Fruit fly (Drosophila melanogaster) whole organism, embryonic: Measurements from ENCODE around the gene rho-5.

Source experiments
- Adf1 ChIP-seq: fragments of 200-800 bp; sonication (Bioruptor generic); IDR thresholded peaks from 2 replicates; pipeline ENCODE4 v1.3.6; 2022; ENCODE audit warnings: missing biosample characterization, missing genetic modification characterization
- CG10274 ChIP-seq: fragments of 200-800 bp; sonication (Bioruptor generic); optimal IDR thresholded peaks from 3 replicates; lab custom pipeline; 2017; ENCODE audit warnings: missing biosample characterization, mild to moderate bottlenecking, missing genetic modification characterization
- CG11398 ChIP-seq: fragments of 200-800 bp; sonication (Bioruptor generic); optimal IDR thresholded peaks from 2 replicates; lab custom pipeline; 2016; ENCODE audit warnings: missing biosample characterization, missing genetic modification characterization
- CG13123 ChIP-seq: fragments of 200-800 bp; sonication (Bioruptor generic); optimal IDR thresholded peaks from 2 replicates; lab custom pipeline; 2016; ENCODE audit warnings: missing biosample characterization, missing genetic modification characterization
- CG13775 ChIP-seq: fragments of 200-800 bp; sonication (Bioruptor generic); optimal IDR thresholded peaks from 3 replicates; lab custom pipeline; 2017; ENCODE audit warnings: missing biosample characterization, mild to moderate bottlenecking, missing genetic modification characterization
- CG14014 ChIP-seq: fragments of 200-800 bp; sonication (Bioruptor generic); IDR thresholded peaks from 2 replicates; pipeline ENCODE4 v1.3.6; 2022; ENCODE audit warnings: missing biosample characterization, missing genetic modification characterization
- CG15514 ChIP-seq: fragments of 200-800 bp; sonication (Bioruptor generic); optimal IDR thresholded peaks from 3 replicates; lab custom pipeline; 2017; ENCODE audit warnings: missing biosample characterization, missing genetic modification characterization, mild to moderate bottlenecking, moderate library complexity, missing genetic modification reagents
- CG16863 ChIP-seq: fragments of 200-800 bp; sonication (Bioruptor generic); optimal IDR thresholded peaks from 3 replicates; lab custom pipeline; 2016; ENCODE audit warnings: missing biosample characterization, missing genetic modification characterization
- CG18011 ChIP-seq: fragments of 200-800 bp; sonication (Bioruptor generic); optimal IDR thresholded peaks from 2 replicates; lab custom pipeline; 2017; ENCODE audit warnings: missing biosample characterization, missing genetic modification characterization, mild to moderate bottlenecking, moderate library complexity, missing genotype
- CG30403 ChIP-seq: fragments of 200-800 bp; sonication (Bioruptor generic); optimal IDR thresholded peaks from 3 replicates; lab custom pipeline; 2016; ENCODE audit warnings: missing biosample characterization, missing genetic modification characterization
- CG32767 ChIP-seq: fragments of 200-800 bp; sonication (Bioruptor generic); IDR thresholded peaks from 2 replicates; pipeline ENCODE4 v1.3.6; 2022; ENCODE audit warnings: missing biosample characterization, missing genetic modification characterization
- CG33213 ChIP-seq: fragments of 200-800 bp; sonication (Bioruptor generic); optimal IDR thresholded peaks from 3 replicates; lab custom pipeline; 2016; ENCODE audit warnings: missing biosample characterization, missing genetic modification characterization
- CG4328 ChIP-seq: fragments of 200-800 bp; sonication (Bioruptor generic); optimal IDR thresholded peaks from 3 replicates; lab custom pipeline; 2017; ENCODE audit warnings: missing biosample characterization, missing genetic modification reagents, missing genetic modification characterization
- CG4707 ChIP-seq: fragments of 200-800 bp; sonication (Bioruptor generic); optimal IDR thresholded peaks from 2 replicates; lab custom pipeline; 2018; ENCODE audit warnings: missing biosample characterization, mild to moderate bottlenecking, missing genetic modification characterization, moderate library complexity
- CG6813 ChIP-seq: fragments of 200-800 bp; sonication (Bioruptor generic); optimal IDR thresholded peaks from 2 replicates; lab custom pipeline; 2017; ENCODE audit warnings: missing biosample characterization, missing genetic modification characterization, mild to moderate bottlenecking, moderate library complexity, missing genetic modification reagents
- CG7357 ChIP-seq: fragments of 200-800 bp; sonication (Bioruptor generic); IDR thresholded peaks from 3 replicates; pipeline ENCODE4 v1.3.6; 2022; ENCODE audit warnings: missing biosample characterization, missing genetic modification characterization
- CG7839 ChIP-seq: fragments of 200-800 bp; sonication (Bioruptor generic); optimal IDR thresholded peaks from 3 replicates; lab custom pipeline; 2018; ENCODE audit warnings: missing biosample characterization, mild to moderate bottlenecking, missing genetic modification characterization, moderate library complexity
- CG7987 ChIP-seq: fragments of 200-800 bp; sonication (Bioruptor generic); optimal IDR thresholded peaks from 2 replicates; lab custom pipeline; 2018; ENCODE audit warnings: missing biosample characterization, mild to moderate bottlenecking, missing genetic modification characterization, moderate library complexity
- CG8089 ChIP-seq: fragments of 200-800 bp; sonication (Bioruptor generic); optimal IDR thresholded peaks from 3 replicates; lab custom pipeline; 2016; ENCODE audit warnings: missing biosample characterization, missing genetic modification characterization
- CG8478 ChIP-seq: fragments of >200 bp; optimal IDR thresholded peaks from 2 replicates; lab custom pipeline; 2018
- CG8944 ChIP-seq: fragments of 200-800 bp; sonication (Bioruptor generic); optimal IDR thresholded peaks from 3 replicates; lab custom pipeline; 2016; ENCODE audit warnings: missing biosample characterization, missing genetic modification characterization
- CG9215 ChIP-seq: fragments of 200-800 bp; sonication (Bioruptor generic); IDR thresholded peaks from 2 replicates; pipeline ENCODE4 v1.3.6; 2022; ENCODE audit warnings: missing biosample characterization, missing genetic modification characterization
- CkIIα-i1 ChIP-seq: fragments of 200-800 bp; sonication (Bioruptor generic); IDR thresholded peaks from 2 replicates; pipeline ENCODE4 v1.3.6; 2022; ENCODE audit warnings: missing biosample characterization, missing genetic modification characterization
- Dref ChIP-seq: fragments of 200-800 bp; sonication (Bioruptor generic); IDR thresholded peaks from 2 replicates; pipeline ENCODE4 v1.3.6; 2022; ENCODE audit warnings: missing biosample characterization, missing genetic modification characterization
- Fer2 ChIP-seq: fragments of 200-800 bp; sonication (Bioruptor generic); optimal IDR thresholded peaks from 2 replicates; lab custom pipeline; 2018; ENCODE audit warnings: missing biosample characterization, mild to moderate bottlenecking, missing genetic modification characterization, moderate library complexity
- H15 ChIP-seq: fragments of 200-800 bp; sonication (Bioruptor generic); IDR thresholded peaks from 3 replicates; pipeline ENCODE4 v1.3.6; 2022; ENCODE audit warnings: missing biosample characterization, missing genetic modification characterization
- HmgD ChIP-seq: fragments of 200-800 bp; sonication (Bioruptor generic); optimal IDR thresholded peaks from 3 replicates; lab custom pipeline; 2016; ENCODE audit warnings: missing biosample characterization, missing genetic modification characterization
- HmgZ ChIP-seq: fragments of 200-800 bp; sonication (Bioruptor generic); optimal IDR thresholded peaks from 2 replicates; lab custom pipeline; 2018; ENCODE audit warnings: missing biosample characterization, mild to moderate bottlenecking, missing genetic modification characterization
- Hsf ChIP-seq: fragments of 200-800 bp; sonication (Bioruptor generic); optimal IDR thresholded peaks from 3 replicates; lab custom pipeline; 2016; ENCODE audit warnings: missing biosample characterization, missing genetic modification characterization
- Lhr ChIP-seq: fragments of 200-800 bp; sonication (Bioruptor generic); optimal IDR thresholded peaks from 3 replicates; lab custom pipeline; 2017; ENCODE audit warnings: mild to moderate bottlenecking, missing biosample characterization, missing genetic modification reagents, missing genetic modification characterization
- Max ChIP-seq: fragments of 200-800 bp; sonication (Bioruptor generic); optimal IDR thresholded peaks from 2 replicates; lab custom pipeline; 2016; ENCODE audit warnings: missing biosample characterization, mild to moderate bottlenecking, missing genetic modification characterization
- NFAT ChIP-seq: fragments of 200-800 bp; sonication (Bioruptor generic); IDR thresholded peaks from 2 replicates; pipeline ENCODE4 v1.3.6; 2022; ENCODE audit warnings: missing biosample characterization, missing genetic modification characterization
- bbx ChIP-seq: fragments of 200-800 bp; sonication (Bioruptor generic); IDR thresholded peaks from 2 replicates; pipeline ENCODE4 v1.3.6; 2022; ENCODE audit warnings: missing biosample characterization, missing genetic modification characterization; ENCODE audit not compliant: partially characterized antibody
- chif ChIP-seq, 2 experiments: fragments of 200-800 bp; sonication (Bioruptor generic); optimal IDR thresholded peaks; 3 replicates each; lab custom pipeline; 2016; ENCODE audit warnings: missing biosample characterization in 2 of 2, missing genetic modification characterization in 2 of 2
- emc ChIP-seq: fragments of 200-800 bp; sonication (Bioruptor generic); optimal IDR thresholded peaks from 2 replicates; lab custom pipeline; 2016; ENCODE audit warnings: missing biosample characterization, missing genetic modification characterization
- ewg ChIP-seq: fragments of 200-800 bp; sonication (Bioruptor generic); optimal IDR thresholded peaks from 3 replicates; lab custom pipeline; 2017; ENCODE audit warnings: mild to moderate bottlenecking, missing biosample characterization, missing genetic modification reagents, missing genetic modification characterization
- fd64A ChIP-seq: fragments of 200-800 bp; sonication (Bioruptor generic); optimal IDR thresholded peaks from 3 replicates; lab custom pipeline; 2018; ENCODE audit warnings: missing biosample characterization, mild to moderate bottlenecking, missing genetic modification characterization
- gfzf ChIP-seq: fragments of 200-800 bp; sonication (Bioruptor generic); optimal IDR thresholded peaks from 2 replicates; lab custom pipeline; 2016; ENCODE audit warnings: missing biosample characterization, mild to moderate bottlenecking, missing genetic modification characterization, moderate library complexity
- hb ChIP-seq: fragments of 200-800 bp; sonication (Bioruptor generic); IDR thresholded peaks from 3 replicates; pipeline ENCODE4 v1.3.6; 2022; ENCODE audit warnings: missing biosample characterization, missing genetic modification characterization; ENCODE audit not compliant: partially characterized antibody
- jigr1 ChIP-seq: fragments of 200-800 bp; sonication (Bioruptor generic); IDR thresholded peaks from 3 replicates; pipeline ENCODE4 v1.3.6; 2022; ENCODE audit warnings: missing biosample characterization, missing genetic modification characterization
- ken ChIP-seq: fragments of 200-800 bp; sonication (Bioruptor generic); IDR thresholded peaks from 3 replicates; pipeline ENCODE4 v1.3.6; 2022; ENCODE audit warnings: missing biosample characterization, missing genetic modification characterization
- luna ChIP-seq: fragments of 200-800 bp; sonication (Bioruptor generic); optimal IDR thresholded peaks from 2 replicates; lab custom pipeline; 2016; ENCODE audit warnings: missing biosample characterization, missing genetic modification characterization
- pho ChIP-seq: fragments of 200-800 bp; sonication (Bioruptor generic); optimal IDR thresholded peaks from 2 replicates; lab custom pipeline; 2016; ENCODE audit warnings: missing biosample characterization, missing genetic modification characterization
- pum ChIP-seq: fragments of 200-800 bp; sonication (Bioruptor generic); optimal IDR thresholded peaks from 2 replicates; lab custom pipeline; 2016; ENCODE audit warnings: missing biosample characterization, missing genetic modification characterization
- ranshi ChIP-seq: fragments of 200-800 bp; sonication (Bioruptor generic); IDR thresholded peaks from 2 replicates; pipeline ENCODE4 v1.3.6; 2022; ENCODE audit warnings: missing biosample characterization, missing genetic modification characterization
- rib ChIP-seq: fragments of 200-800 bp; sonication (Bioruptor generic); IDR thresholded peaks from 2 replicates; pipeline ENCODE4 v1.3.6; 2022; ENCODE audit warnings: missing biosample characterization, missing genetic modification characterization
- schlank ChIP-seq: fragments of 200-800 bp; sonication (Bioruptor generic); optimal IDR thresholded peaks from 2 replicates; lab custom pipeline; 2018; ENCODE audit warnings: missing biosample characterization, mild to moderate bottlenecking, missing genetic modification characterization
- shn ChIP-seq: fragments of 200-800 bp; sonication (Bioruptor generic); optimal IDR thresholded peaks from 3 replicates; lab custom pipeline; 2016; ENCODE audit warnings: missing biosample characterization, missing genetic modification characterization
- sim ChIP-seq: fragments of 200-800 bp; sonication (Bioruptor generic); IDR thresholded peaks from 2 replicates; pipeline ENCODE4 v1.3.6; 2022; ENCODE audit warnings: missing biosample characterization, missing genetic modification characterization
- z ChIP-seq: fragments of 200-800 bp; sonication (Bioruptor generic); IDR thresholded peaks from 3 replicates; pipeline ENCODE4 v1.3.6; 2022; ENCODE audit warnings: missing biosample characterization, missing genetic modification characterization

The rho-5 gene

DNA sequence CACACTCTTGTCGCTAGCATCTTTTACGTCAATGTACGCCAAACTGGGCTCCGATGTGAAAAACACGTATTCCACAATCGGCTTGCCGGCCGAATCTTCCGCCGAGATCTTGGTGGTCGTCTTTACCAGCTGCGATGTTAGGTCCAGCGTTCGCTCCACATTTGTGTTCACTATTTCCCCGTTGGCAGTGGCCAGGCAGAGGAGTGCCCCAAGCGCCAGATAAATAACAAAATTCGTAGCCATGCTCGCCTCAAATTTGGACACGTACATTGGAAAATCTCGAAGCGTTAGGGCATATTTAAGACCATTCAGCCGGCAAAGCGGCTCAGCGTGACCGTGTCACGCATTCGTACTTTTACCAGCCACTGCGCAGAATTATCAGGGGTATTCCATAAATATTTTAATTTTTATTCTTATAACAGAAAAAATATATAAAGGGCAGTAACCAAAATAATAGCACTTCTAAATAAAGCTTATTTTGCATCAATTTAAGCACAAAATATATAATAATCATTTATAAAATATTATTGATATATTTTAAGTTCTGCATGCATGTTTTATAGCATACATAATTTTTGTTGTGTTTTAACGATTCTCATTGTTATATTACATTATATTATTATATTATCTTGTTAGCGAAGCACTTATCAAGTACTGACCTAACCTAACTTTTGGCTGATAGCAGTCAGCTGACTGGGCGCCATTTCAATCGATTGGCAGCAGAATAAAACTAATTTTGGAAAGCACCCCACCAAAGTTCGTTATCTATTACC is 1.9 kb upstream of the rho-5 start, which contains the start of the genes CG33303 and dpr19 (continued):
- peak; percentile 55 for TF ChIP-seq Lhr (GFP tag; lab: Kevin White, UChicago)
- peak; percentile 16 for TF ChIP-seq Max
- TF ChIP-seq fd64A = no peak
- TF ChIP-seq emc (GFP tag; lab: Kevin White, UChicago) = no peak
- TF ChIP-seq Hsf (GFP tag; lab: Kevin White, UChicago) = no peak
- peak; percentile 73; the same call in 1 of the 2 replicates for TF ChIP-seq CG32767 (GFP tag; lab: Robert Waterston, UW)
- TF ChIP-seq chif (GFP tag; optimal IDR thresholded peaks at IDR 0.05; lab: Kevin White, UChicago) = no peak
- TF ChIP-seq ewg (GFP tag; lab: Kevin White, UChicago) = peak; percentile 31
- TF ChIP-seq CG4328 (GFP tag; lab: Kevin White, UChicago) = peak; percentile 74
- peak; percentile 83 for TF ChIP-seq CG7839 (tag; lab: Kevin White, UChicago)
- no peak for TF ChIP-seq jigr1 (GFP tag; lab: Robert Waterston, UW)
- no peak for TF ChIP-seq CG11398 (GFP tag; lab: Kevin White, UChicago)
- no peak for TF ChIP-seq CG16863
- no peak for TF ChIP-seq pum (GFP tag; lab: Kevin White, UChicago)
- TF ChIP-seq CG10274 = no peak
- no peak for TF ChIP-seq NFAT (GFP tag; lab: Robert Waterston, UW)
- no peak for TF ChIP-seq Dref
- TF ChIP-seq pho (GFP tag; lab: Kevin White, UChicago) = no peak
- no peak for TF ChIP-seq CG8944 (GFP tag; lab: Kevin White, UChicago)
- no peak for TF ChIP-seq CkIIα-i1
- peak; percentile 2 for TF ChIP-seq schlank (tag; lab: Kevin White, UChicago)
- 0 out of 2 replicates have a peak, but pooled peaks have one; percentile 19 for TF ChIP-seq bbx
- TF ChIP-seq HmgD (GFP tag; lab: Kevin White, UChicago) = no peak
- TF ChIP-seq CG7357 = no peak
- TF ChIP-seq CG14014 (GFP tag; lab: Robert Waterston, UW) = peak; percentile 34; the same call in 1 of the 2 replicates
- TF ChIP-seq H15 = no peak
- TF ChIP-seq CG13123 (GFP tag; lab: Kevin White, UChicago) = peak; percentile 50
- TF ChIP-seq rib (GFP tag; lab: Robert Waterston, UW) = no peak
- peak; percentile 65 for TF ChIP-seq CG6813
- no peak for TF ChIP-seq CG18011 (GFP tag; lab: Kevin White, UChicago)
- no peak for TF ChIP-seq hb (GFP tag; lab: Robert Waterston, UW)
- no peak for TF ChIP-seq CG33213 (GFP tag; lab: Kevin White, UChicago)
- TF ChIP-seq CG4707 (GFP tag; lab: Kevin White, UChicago) = no peak
- TF ChIP-seq CG7987 (GFP tag; lab: Kevin White, UChicago) = peak; percentile 13
- peak; percentile 48 for TF ChIP-seq Fer2
- TF ChIP-seq CG8478 (lab: Kevin White, UChicago) = no peak
- no peak; the same call in 2 of the 3 replicates for TF ChIP-seq ken (GFP tag; lab: Robert Waterston, UW)
- peak; percentile 71 for TF ChIP-seq CG13775 (GFP tag; lab: Kevin White, UChicago)
- peak; percentile 69 for TF ChIP-seq CG15514
- TF ChIP-seq CG8089 (GFP tag; lab: Kevin White, UChicago) = no peak
- TF ChIP-seq luna (GFP tag; lab: Kevin White, UChicago) = no peak
- TF ChIP-seq sim (GFP tag; lab: Robert Waterston, UW) = 0 out of 2 replicates have a peak, but pooled peaks have one; percentile 45
- no peak for TF ChIP-seq Adf1 (GFP tag; lab: Robert Waterston, UW)
- TF ChIP-seq shn (GFP tag; lab: Kevin White, UChicago) = no peak
- TF ChIP-seq gfzf = peak; percentile 78
- TF ChIP-seq HmgZ (tag; lab: Kevin White, UChicago) = peak; percentile 48
- TF ChIP-seq CG9215 = no peak
- TF ChIP-seq CG30403 = peak; percentile 64
- no peak for TF ChIP-seq z (GFP tag; lab: Robert Waterston, UW)
- TF ChIP-seq ranshi = 0 out of 2 replicates have a peak, but pooled peaks have one; percentile 33
